Fruit fly (Drosophila melanogaster) whole organism, embryonic: Measurements from ENCODE around the gene CG9855.

Experiments
- BEAF-32 ChIP-seq: fragments of 200-800 bp; sonication (Bioruptor generic); optimal IDR thresholded peaks from 3 replicates; lab custom pipeline; 2017; ENCODE audit warnings: missing biosample characterization, missing genetic modification characterization, mild to moderate bottlenecking, moderate library complexity, missing genetic modification reagents
- Bteb2 ChIP-seq: fragments of 200-800 bp; sonication (Bioruptor generic); optimal IDR thresholded peaks from 2 replicates; lab custom pipeline; 2016; ENCODE audit warnings: missing biosample characterization, missing genetic modification characterization
- CG10321 ChIP-seq: fragments of 200-800 bp; sonication (Bioruptor generic); IDR thresholded peaks from 2 replicates; pipeline ENCODE4 v1.3.6; 2022; ENCODE audit warnings: missing biosample characterization, missing genetic modification characterization
- CG10565 ChIP-seq: fragments of 200-800 bp; sonication (Bioruptor generic); optimal IDR thresholded peaks from 3 replicates; lab custom pipeline; 2016; ENCODE audit warnings: missing biosample characterization, mild to moderate bottlenecking, missing genetic modification characterization
- CG13287 ChIP-seq: fragments of 200-800 bp; sonication (Bioruptor generic); IDR thresholded peaks from 2 replicates; pipeline ENCODE4 v1.3.6; 2022; ENCODE audit warnings: missing biosample characterization, missing genetic modification characterization; ENCODE audit not compliant: partially characterized antibody
- CG15601 ChIP-seq: fragments of 200-800 bp; sonication (Bioruptor generic); optimal IDR thresholded peaks from 3 replicates; lab custom pipeline; 2019; ENCODE audit warnings: missing biosample characterization, mild to moderate bottlenecking, missing genetic modification characterization, moderate library complexity
- CG16863 ChIP-seq: fragments of 200-800 bp; sonication (Bioruptor generic); optimal IDR thresholded peaks from 3 replicates; lab custom pipeline; 2016; ENCODE audit warnings: missing biosample characterization, missing genetic modification characterization
- CG2202 ChIP-seq: fragments of 200-800 bp; sonication (Bioruptor generic); optimal IDR thresholded peaks from 2 replicates; lab custom pipeline; 2018; ENCODE audit warnings: missing biosample characterization, mild to moderate bottlenecking, missing genetic modification characterization
- CG31365 ChIP-seq: fragments of 200-800 bp; sonication (Bioruptor generic); optimal IDR thresholded peaks from 2 replicates; lab custom pipeline; 2018; ENCODE audit warnings: missing biosample characterization, mild to moderate bottlenecking, missing genetic modification characterization
- CG32767 ChIP-seq: fragments of 200-800 bp; sonication (Bioruptor generic); IDR thresholded peaks from 2 replicates; pipeline ENCODE4 v1.3.6; 2022; ENCODE audit warnings: missing biosample characterization, missing genetic modification characterization
- CG3726 ChIP-seq: fragments of 200-800 bp; sonication (Bioruptor generic); IDR thresholded peaks from 3 replicates; pipeline ENCODE4, ENCODE4 v1.3.6; 2022; ENCODE audit warnings: missing biosample characterization, missing genetic modification characterization
- CG6254 ChIP-seq: fragments of 200-800 bp; sonication (Bioruptor generic); optimal IDR thresholded peaks from 3 replicates; lab custom pipeline; 2017; ENCODE audit warnings: mild to moderate bottlenecking, missing biosample characterization, missing genetic modification reagents, missing genetic modification characterization
- CG7357 ChIP-seq: fragments of 200-800 bp; sonication (Bioruptor generic); IDR thresholded peaks from 3 replicates; pipeline ENCODE4 v1.3.6; 2022; ENCODE audit warnings: missing biosample characterization, missing genetic modification characterization
- CG7963 ChIP-seq: fragments of 200-800 bp; sonication (Bioruptor generic); IDR thresholded peaks from 3 replicates; pipeline ENCODE4 v1.3.6; 2022; ENCODE audit warnings: missing biosample characterization, missing genetic modification characterization; ENCODE audit not compliant: partially characterized antibody
- CG8359 ChIP-seq: fragments of 200-800 bp; sonication (Bioruptor generic); optimal IDR thresholded peaks from 2 replicates; lab custom pipeline; 2017; ENCODE audit warnings: missing biosample characterization, mild to moderate bottlenecking, missing genetic modification characterization, borderline replicate concordance
- Dfd ChIP-seq, 2 experiments: fragments of >200 bp; optimal IDR thresholded peaks; 2 replicates each; lab custom pipeline; 2017; ENCODE audit warnings: missing biosample characterization in 2 of 2, missing genetic modification characterization in 2 of 2
- Dp ChIP-seq: fragments of 200-800 bp; sonication (Bioruptor generic); optimal IDR thresholded peaks from 2 replicates; lab custom pipeline; 2018; ENCODE audit warnings: missing biosample characterization, mild to moderate bottlenecking, missing genetic modification characterization, moderate library complexity
- ERR ChIP-seq: fragments of 200-800 bp; sonication (Bioruptor generic); optimal IDR thresholded peaks from 2 replicates; lab custom pipeline; 2016; ENCODE audit warnings: missing biosample characterization, missing genetic modification characterization
- Fer2 ChIP-seq: fragments of 200-800 bp; sonication (Bioruptor generic); optimal IDR thresholded peaks from 2 replicates; lab custom pipeline; 2018; ENCODE audit warnings: missing biosample characterization, mild to moderate bottlenecking, missing genetic modification characterization, moderate library complexity
- Mrtf ChIP-seq: fragments of 200-800 bp; sonication (Bioruptor generic); IDR thresholded peaks from 3 replicates; pipeline ENCODE4 v1.3.6; 2022; ENCODE audit warnings: missing biosample characterization, missing genetic modification characterization
- Sin3A ChIP-seq: fragments of >200 bp; optimal IDR thresholded peaks from 2 replicates; lab custom pipeline; 2018
- Sox102F ChIP-seq: fragments of 200-800 bp; sonication (Bioruptor generic); optimal IDR thresholded peaks from 2 replicates; lab custom pipeline; 2018; ENCODE audit warnings: missing biosample characterization, mild to moderate bottlenecking, missing genetic modification characterization, moderate library complexity
- Trl ChIP-seq, 3 experiments: fragments of >200 bp in 2 of 3; fragments of 200-800 bp in 1 of 3; sonication (Bioruptor generic) in 1 of 3; optimal IDR thresholded peaks; 2 replicates in 1 of 3; 3 replicates in 2 of 3; lab custom pipeline; 2016 to 2017; ENCODE audit warnings: missing biosample characterization in 1 of 3, missing genetic modification characterization in 1 of 3
- Xrp1 ChIP-seq: fragments of 200-800 bp; sonication (Bioruptor generic); IDR thresholded peaks from 2 replicates; pipeline ENCODE4 v1.3.6; 2022; ENCODE audit warnings: missing biosample characterization, missing genetic modification characterization
- br ChIP-seq: fragments of >200 bp; optimal IDR thresholded peaks from 2 replicates; lab custom pipeline; 2017
- caup ChIP-seq: fragments of 200-800 bp; sonication (Bioruptor generic); optimal IDR thresholded peaks from 3 replicates; lab custom pipeline; 2017; ENCODE audit warnings: missing biosample characterization, mild to moderate bottlenecking, missing genetic modification characterization, moderate library complexity; ENCODE audit not compliant: severe bottlenecking
- dimm ChIP-seq: fragments of 200-800 bp; sonication (Bioruptor generic); IDR thresholded peaks from 2 replicates; pipeline ENCODE4 v1.3.6; 2022; ENCODE audit warnings: missing biosample characterization, missing genetic modification characterization
- eyg ChIP-seq: fragments of 200-800 bp; sonication (Bioruptor generic); optimal IDR thresholded peaks from 3 replicates; lab custom pipeline; 2016; ENCODE audit warnings: missing biosample characterization, missing genetic modification characterization
- gem ChIP-seq: fragments of 200-800 bp; sonication (Bioruptor generic); optimal IDR thresholded peaks from 2 replicates; lab custom pipeline; 2019; ENCODE audit warnings: missing biosample characterization, mild to moderate bottlenecking, missing genetic modification characterization, moderate library complexity
- gro ChIP-seq: fragments of 200-800 bp; sonication (Bioruptor generic); optimal IDR thresholded peaks from 2 replicates; lab custom pipeline; 2016; ENCODE audit warnings: missing biosample characterization, missing genetic modification characterization
- gsb-n ChIP-seq: fragments of 200-800 bp; sonication (Bioruptor generic); optimal IDR thresholded peaks from 3 replicates; lab custom pipeline; 2018; ENCODE audit warnings: missing biosample characterization, mild to moderate bottlenecking, missing genetic modification characterization
- ham ChIP-seq: fragments of 200-800 bp; sonication (Bioruptor generic); IDR thresholded peaks from 2 replicates; pipeline ENCODE4 v1.3.6; 2022; ENCODE audit warnings: missing biosample characterization, missing genetic modification characterization
- jumu ChIP-seq: fragments of 200-800 bp; sonication (Bioruptor generic); optimal IDR thresholded peaks from 3 replicates; lab custom pipeline; 2016; ENCODE audit warnings: missing biosample characterization, missing genetic modification characterization
- kah ChIP-seq: fragments of 200-800 bp; sonication (Bioruptor generic); optimal IDR thresholded peaks from 2 replicates; lab custom pipeline; 2018; ENCODE audit warnings: missing biosample characterization, mild to moderate bottlenecking, missing genetic modification characterization
- lbe ChIP-seq: fragments of 200-800 bp; sonication (Bioruptor generic); optimal IDR thresholded peaks from 2 replicates; lab custom pipeline; 2016; ENCODE audit warnings: missing biosample characterization, mild to moderate bottlenecking, missing genetic modification characterization
- lilli ChIP-seq: fragments of 200-800 bp; sonication (Bioruptor generic); optimal IDR thresholded peaks from 3 replicates; lab custom pipeline; 2016; ENCODE audit warnings: missing biosample characterization, missing genetic modification characterization
- maf-S ChIP-seq: fragments of 200-800 bp; sonication (Bioruptor generic); optimal IDR thresholded peaks from 2 replicates; lab custom pipeline; 2016; ENCODE audit warnings: missing biosample characterization, missing genetic modification characterization
- mam ChIP-seq: fragments of 200-800 bp; sonication (Bioruptor generic); optimal IDR thresholded peaks from 3 replicates; lab custom pipeline; 2016; ENCODE audit warnings: missing biosample characterization, missing genetic modification characterization
- nmo ChIP-seq: fragments of 200-800 bp; sonication (Bioruptor generic); optimal IDR thresholded peaks from 2 replicates; lab custom pipeline; 2018; ENCODE audit warnings: missing biosample characterization, mild to moderate bottlenecking, missing genetic modification characterization, moderate library complexity
- pros ChIP-seq: fragments of 200-800 bp; sonication (Bioruptor generic); optimal IDR thresholded peaks from 3 replicates; lab custom pipeline; 2019; ENCODE audit warnings: missing biosample characterization, mild to moderate bottlenecking, missing genetic modification characterization, moderate library complexity
- pzg ChIP-seq: fragments of 200-800 bp; sonication (Bioruptor generic); optimal IDR thresholded peaks from 3 replicates; lab custom pipeline; 2018; ENCODE audit warnings: missing biosample characterization, mild to moderate bottlenecking, missing genetic modification characterization, moderate library complexity
- run ChIP-seq: fragments of 200-800 bp; sonication (Bioruptor generic); optimal IDR thresholded peaks from 3 replicates; lab custom pipeline; 2018; ENCODE audit warnings: missing biosample characterization, mild to moderate bottlenecking, missing genetic modification characterization
- sc ChIP-seq, 3 experiments: fragments of >200 bp in 2 of 3; fragments of 200-800 bp in 1 of 3; sonication (Bioruptor generic) in 1 of 3; optimal IDR thresholded peaks; 2 replicates in 2 of 3; 3 replicates in 1 of 3; lab custom pipeline; 2017; ENCODE audit warnings: mild to moderate bottlenecking in 1 of 3, missing biosample characterization in 1 of 3, missing genetic modification characterization in 1 of 3, missing genetic modification reagents in 1 of 3
- sqz ChIP-seq: fragments of 200-800 bp; sonication (Bioruptor generic); optimal IDR thresholded peaks from 3 replicates; lab custom pipeline; 2018; ENCODE audit warnings: missing biosample characterization, mild to moderate bottlenecking, missing genetic modification characterization
- tap ChIP-seq: fragments of 200-800 bp; optimal IDR thresholded peaks from 3 replicates; lab custom pipeline; 2019; ENCODE audit warnings: missing biosample characterization, mild to moderate bottlenecking, missing genetic modification characterization, moderate library complexity
- tin ChIP-seq: fragments of 200-800 bp; sonication (Bioruptor generic); optimal IDR thresholded peaks from 3 replicates; lab custom pipeline; 2016; ENCODE audit warnings: missing biosample characterization, missing genetic modification characterization
- ttk ChIP-seq: fragments of 200-800 bp; sonication (Bioruptor generic); IDR thresholded peaks from 2 replicates; pipeline ENCODE4 v2.1.2; 2022; ENCODE audit warnings: missing biosample characterization, missing genetic modification characterization
- tup ChIP-seq: fragments of 200-800 bp; sonication (Bioruptor generic); optimal IDR thresholded peaks from 2 replicates; lab custom pipeline; 2016; ENCODE audit warnings: missing biosample characterization, mild to moderate bottlenecking, missing genetic modification characterization, moderate library complexity
- wdn ChIP-seq: fragments of 200-800 bp; sonication (Bioruptor generic); IDR thresholded peaks from 2 replicates; pipeline ENCODE4 v1.3.6; 2022; ENCODE audit warnings: missing biosample characterization, missing genetic modification characterization

Gene CG9855

DNA sequence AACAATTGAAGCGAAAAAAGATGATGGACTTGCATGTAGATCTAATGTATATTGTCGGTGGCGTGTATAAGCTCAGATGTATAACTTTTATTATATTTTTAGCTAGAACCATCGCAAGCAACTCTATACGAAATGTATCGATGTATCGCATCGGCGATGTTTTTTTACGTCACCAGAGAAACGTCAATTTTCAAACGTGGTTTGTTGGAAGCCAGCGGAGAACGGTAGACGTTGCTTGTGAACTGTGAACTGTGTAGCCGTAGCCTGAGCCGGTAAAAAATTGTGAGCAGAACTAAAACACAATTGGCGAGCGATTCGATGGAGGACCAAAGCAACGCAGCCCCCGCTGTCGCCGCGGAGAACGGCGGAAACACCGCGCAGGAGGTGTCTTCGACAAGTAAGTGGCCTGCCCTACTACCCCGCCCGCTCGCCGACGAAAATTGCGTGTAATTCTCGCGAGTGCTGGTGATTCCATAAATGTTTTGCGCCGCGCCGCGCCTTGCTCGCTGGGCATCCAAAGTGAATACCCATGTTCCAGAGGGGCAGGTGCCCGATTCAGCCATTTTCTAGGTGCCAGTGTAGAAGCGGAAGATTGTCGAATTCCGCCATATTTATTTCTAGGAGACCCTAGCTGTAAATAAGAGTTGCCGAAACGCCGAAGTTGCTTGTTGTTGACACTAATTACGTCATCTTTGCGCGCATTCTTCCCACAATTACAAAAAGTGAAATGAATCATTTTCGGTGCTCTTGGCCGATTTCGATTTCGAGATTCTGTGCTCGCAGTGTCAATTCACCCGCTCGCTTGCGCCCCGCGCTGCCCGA is 5.4 kb upstream of the CG9855 start, which contains the start of gene lost (continued):
- TF ChIP-seq sc (optimal IDR thresholded peaks at IDR 0.05; lab: Kevin White, UChicago) (no peak), sc (GFP tag; optimal IDR thresholded peaks at IDR 0.05; lab: Kevin White, UChicago) (no peak), CG7963 (peak; percentile 97), pzg (peak; percentile 90), BEAF-32 (GFP tag; lab: Kevin White, UChicago) (peak; percentile 97), ttk (GFP tag; lab: Robert Waterston, UW) (peak; percentile 25; the same call in 1 of the 2 replicates), gro (GFP tag; lab: Kevin White, UChicago) (no peak), CG16863 (peak; percentile 17), CG10565 (GFP tag; lab: Kevin White, UChicago) (no peak), eyg (GFP tag; lab: Kevin White, UChicago) (peak; percentile 2), run (no peak), br (lab: Kevin White, UChicago) (no peak), lbe (GFP tag; lab: Kevin White, UChicago) (peak; percentile 61), maf-S (no peak), dimm (GFP tag; lab: Robert Waterston, UW) (no peak), caup (GFP tag; lab: Kevin White, UChicago) (peak; percentile 44), sqz (GFP tag; lab: Kevin White, UChicago) (peak; percentile 29), gsb-n (peak; percentile 15), gem (tag; lab: Kevin White, UChicago) (peak; percentile 40), CG6254 (GFP tag; lab: Kevin White, UChicago) (no peak), Fer2 (no peak), Mrtf (GFP tag; lab: Robert Waterston, UW) (no peak), Bteb2 (GFP tag; lab: Kevin White, UChicago) (no peak), mam (GFP tag; lab: Kevin White, UChicago) (peak; percentile 29), lilli (peak; percentile 36), Dfd (GFP tag; optimal IDR thresholded peaks at IDR 0.05; lab: Kevin White, UChicago) (no peak), Sin3A (lab: Kevin White, UChicago) (no peak), Xrp1 (GFP tag; lab: Robert Waterston, UW) (no peak), tap (tag; lab: Kevin White, UChicago) (peak; percentile 9), jumu (GFP tag; lab: Kevin White, UChicago) (no peak), Dp (GFP tag; lab: Kevin White, UChicago) (peak; percentile 62), CG32767 (GFP tag; lab: Robert Waterston, UW) (no peak), Trl (optimal IDR thresholded peaks at IDR 0.05; lab: Kevin White, UChicago) (peak in 1 of 2 experiments; percentile 20), Trl (GFP tag; optimal IDR thresholded peaks at IDR 0.05; lab: Kevin White, UChicago) (no peak), CG31365 (tag; lab: Kevin White, UChicago) (no peak), Sox102F (GFP tag; lab: Kevin White, UChicago) (no peak), CG2202 (no peak), ham (GFP tag; lab: Robert Waterston, UW) (no peak), ERR (GFP tag; lab: Kevin White, UChicago) (no peak), CG8359 (GFP tag; lab: Kevin White, UChicago) (no peak), CG10321 (GFP tag; lab: Robert Waterston, UW) (no peak), tin (GFP tag; lab: Kevin White, UChicago) (no peak), nmo (GFP tag; lab: Kevin White, UChicago) (peak; percentile 51), kah (GFP tag; lab: Kevin White, UChicago) (no peak), CG13287 (GFP tag; lab: Robert Waterston, UW) (peak; percentile 99), wdn (GFP tag; lab: Robert Waterston, UW) (peak; percentile 17; the same call in 1 of the 2 replicates), CG15601 (tag; lab: Kevin White, UChicago) (peak; percentile 61), tup (GFP tag; lab: Kevin White, UChicago) (no peak), CG7357 (GFP tag; lab: Robert Waterston, UW) (peak; percentile 66), pros (GFP tag; lab: Kevin White, UChicago) (no peak), CG3726 (GFP tag; lab: Robert Waterston, UW) (no peak)
